Worm (Caenorhabditis elegans) whole organism, early embryonic: ENCODE results near the gene acl-4.

Experiments used
- B0310.2 ChIP-seq: sonication (generic microtip); optimal IDR thresholded peaks from 2 replicates; lab custom pipeline; 2016; ENCODE audit warnings: mild to moderate bottlenecking, missing genetic modification characterization, missing compliant biosample characterization
- F13C5.2 ChIP-seq: sonication (generic microtip); optimal IDR thresholded peaks from 2 replicates; lab custom pipeline; 2017; ENCODE audit warnings: mild to moderate bottlenecking, missing genetic modification characterization, inconsistent platforms, missing compliant biosample characterization
- aly-1 ChIP-seq: sonication (generic microtip); optimal IDR thresholded peaks from 2 replicates; lab custom pipeline; 2016; ENCODE audit warnings: missing genetic modification characterization, missing compliant biosample characterization
- ama-1 ChIP-seq: fragments of 150-350 bp; optimal IDR thresholded peaks from 2 replicates; lab custom pipeline; 2014
- ceh-13 ChIP-seq: fragments of 200-800 bp; sonication (Bioruptor generic); optimal IDR thresholded peaks from 2 replicates; lab custom pipeline; 2018; ENCODE audit warnings: mild to moderate bottlenecking, missing genetic modification characterization, missing compliant biosample characterization
- ceh-36 ChIP-seq: sonication (generic microtip); optimal IDR thresholded peaks from 2 replicates; lab custom pipeline; 2016; ENCODE audit warnings: missing genetic modification characterization, inconsistent platforms, missing compliant biosample characterization
- ets-7 ChIP-seq: sonication (generic microtip); optimal IDR thresholded peaks from 2 replicates; lab custom pipeline; 2016; ENCODE audit warnings: missing genotype, missing genetic modification characterization, missing compliant biosample characterization
- flt-1 ChIP-seq: fragments of 200-800 bp; sonication (Bioruptor generic); IDR thresholded peaks from 2 replicates; pipeline ENCODE4 v1.3.6; 2022; ENCODE audit warnings: missing genetic modification characterization, missing compliant biosample characterization
- hmbx-1 ChIP-seq: sonication (generic microtip); optimal IDR thresholded peaks from 2 replicates; lab custom pipeline; 2016; ENCODE audit warnings: mild to moderate bottlenecking, missing genetic modification characterization, missing compliant biosample characterization
- hmg-4 ChIP-seq: fragments of 200-800 bp; sonication (Bioruptor generic); optimal IDR thresholded peaks from 2 replicates; lab custom pipeline; 2018; ENCODE audit warnings: mild to moderate bottlenecking, missing genetic modification characterization, missing compliant biosample characterization
- hnd-1 ChIP-seq: sonication (generic microtip); optimal IDR thresholded peaks from 2 replicates; lab custom pipeline; 2016; ENCODE audit warnings: missing genetic modification characterization, missing compliant biosample characterization
- pes-1 ChIP-seq: fragments of 200-800 bp; sonication (Bioruptor generic); IDR thresholded peaks from 2 replicates; pipeline ENCODE4 v1.3.6; 2022; ENCODE audit warnings: missing genetic modification reagents, missing genetic modification characterization, missing compliant biosample characterization
- scrt-1 ChIP-seq: fragments of 200-800 bp; sonication (Bioruptor generic); IDR thresholded peaks from 2 replicates; pipeline ENCODE4 v1.3.6; 2022; ENCODE audit warnings: missing genetic modification characterization, missing compliant biosample characterization
- sea-1 ChIP-seq: fragments of 200-800 bp; sonication (Bioruptor generic); conservative IDR thresholded peaks from 2 replicates; pipeline ENCODE4 v1.3.6; 2022; ENCODE audit warnings: missing genetic modification characterization, missing compliant biosample characterization
- tbx-11 ChIP-seq: fragments of 200-800 bp; sonication (Bioruptor generic); IDR thresholded peaks from 2 replicates; pipeline ENCODE4 v1.3.6; 2022; ENCODE audit warnings: missing genetic modification characterization, missing compliant biosample characterization
- tbx-37 ChIP-seq: fragments of 200-800 bp; sonication (Bioruptor generic); conservative IDR thresholded peaks from 2 replicates; pipeline ENCODE4 v1.3.6; 2022; ENCODE audit warnings: missing genetic modification reagents, missing genetic modification characterization, missing compliant biosample characterization
- tra-4 ChIP-seq: sonication (generic microtip); optimal IDR thresholded peaks from 2 replicates; lab custom pipeline; 2017; ENCODE audit warnings: missing genetic modification characterization, missing compliant biosample characterization

Gene acl-4

ce11 chrX:2044541-2045168 lies 25.6 kb downstream of the acl-4 start:
- TF ChIP-seq flt-1 (GFP tag; lab: Robert Waterston, UW) (no peak), sea-1 (GFP tag; lab: Robert Waterston, UW) (no peak), hnd-1 (tag; lab: Kevin White, UChicago) (no peak), tbx-37 (GFP tag; lab: Robert Waterston, UW) (no peak), tbx-11 (GFP tag; lab: Robert Waterston, UW) (no peak), scrt-1 (GFP tag; lab: Robert Waterston, UW) (0 out of 2 replicates have a peak, but pooled peaks have one; percentile 23), pes-1 (GFP tag; lab: Robert Waterston, UW) (no peak), aly-1 (tag; lab: Kevin White, UChicago) (no peak), B0310.2 (no peak), F13C5.2 (no peak), ama-1 (lab: Kevin White, UChicago) (no peak), tra-4 (tag; lab: Kevin White, UChicago) (no peak), hmg-4 (peak; percentile 40), ets-7 (tag; lab: Kevin White, UChicago) (no peak), ceh-13 (GFP tag; lab: Kevin White, UChicago) (no peak), ceh-36 (tag; lab: Kevin White, UChicago) (peak; percentile 21), hmbx-1 (no peak)

DNA sequence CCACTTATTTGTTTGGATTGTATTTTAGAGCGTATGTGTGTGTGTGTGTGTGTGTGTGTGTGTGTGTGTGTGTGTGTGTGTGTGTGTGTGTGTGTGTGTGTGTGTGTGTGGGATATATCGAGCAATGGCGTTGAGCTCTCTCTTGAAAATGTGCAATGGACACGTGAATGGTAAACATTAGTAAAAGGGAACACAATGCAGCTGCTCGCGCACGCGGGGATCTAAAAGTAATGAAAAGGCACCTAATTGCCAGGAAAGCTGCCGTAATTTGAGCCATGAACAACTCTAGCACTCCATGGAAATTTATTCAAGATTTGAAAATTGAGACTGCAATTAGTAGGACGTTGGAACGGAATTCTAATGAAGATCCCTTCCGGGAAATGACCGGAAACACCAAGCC lies 27.0 kb downstream of the acl-4 start:
- TF ChIP-seq hmg-4: peak; percentile 23
- TF ChIP-seq tra-4 (tag; lab: Kevin White, UChicago): no peak
- no peak for TF ChIP-seq ets-7 (tag; lab: Kevin White, UChicago)
- TF ChIP-seq pes-1 (GFP tag; lab: Robert Waterston, UW): peak; percentile 37; the same call in 1 of the 2 replicates
- no peak for TF ChIP-seq hnd-1 (tag; lab: Kevin White, UChicago)
- TF ChIP-seq flt-1 (GFP tag; lab: Robert Waterston, UW): 0 out of 2 replicates have a peak, but pooled peaks have one; percentile 8
- TF ChIP-seq aly-1 (tag; lab: Kevin White, UChicago): no peak
- TF ChIP-seq ceh-13 (GFP tag; lab: Kevin White, UChicago): no peak

- TF ChIP-seq tbx-11 (GFP tag; lab: Robert Waterston, UW): peak; percentile 35; the same call in 1 of the 2 replicates
- no peak for TF ChIP-seq tra-4 (tag; lab: Kevin White, UChicago)
Measured at ce11 chrX:2042621-2043020, 27.6 kb downstream of the acl-4 start.

- TF ChIP-seq hmg-4: peak; percentile 24
- no peak for TF ChIP-seq hnd-1 (tag; lab: Kevin White, UChicago)
- TF ChIP-seq tbx-37 (GFP tag; lab: Robert Waterston, UW): no peak
- no peak for TF ChIP-seq ets-7 (tag; lab: Kevin White, UChicago)
- TF ChIP-seq aly-1 (tag; lab: Kevin White, UChicago): no peak
- TF ChIP-seq pes-1 (GFP tag; lab: Robert Waterston, UW): 0 out of 2 replicates have a peak, but pooled peaks have one; percentile 9
- TF ChIP-seq hmbx-1: no peak
Measured at ce11 chrX:2041448-2042138, 28.7 kb downstream of the acl-4 start.

ce11 chrX:2040877-2041276 lies 29.4 kb downstream of the acl-4 start:
- TF ChIP-seq pes-1 (GFP tag; lab: Robert Waterston, UW) (peak; percentile 32; the same call in 1 of the 2 replicates), F13C5.2 (no peak)

- TF ChIP-seq hnd-1 (tag; lab: Kevin White, UChicago): no peak
Measured at ce11 chrX:2039358-2039757, 30.9 kb downstream of the acl-4 start, which contains the start of gene smex-2. Gene smex-2 (minus strand): TSS chrX:2039458.

DNA sequence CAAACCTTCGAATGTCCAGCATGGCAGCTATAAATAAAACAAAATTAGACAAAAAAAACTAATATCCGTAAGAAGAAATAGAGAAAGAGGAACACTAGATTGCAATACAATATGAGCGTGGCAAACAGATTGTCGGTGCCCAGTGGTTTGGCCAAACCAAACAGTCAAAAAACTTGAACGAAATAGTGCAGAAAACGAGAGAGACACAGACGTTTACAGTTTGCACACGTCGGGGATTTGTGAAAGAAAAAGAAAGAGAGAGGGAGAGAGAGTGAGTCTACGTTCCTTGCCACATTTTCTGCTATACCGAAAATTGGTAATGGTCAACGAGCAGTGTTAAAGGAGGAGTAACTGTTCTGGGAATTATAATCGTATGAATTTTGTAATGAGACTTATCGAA lies 35.1 kb downstream of the acl-4 start, which contains the start of gene ergi-1:
Gene ergi-1 (minus strand): TSS at position 101 of the 400 bp plus-strand sequence.
- no peak for TF ChIP-seq ceh-36 (tag; lab: Kevin White, UChicago)
- TF ChIP-seq tbx-11 (GFP tag; lab: Robert Waterston, UW): no peak
- no peak for TF ChIP-seq aly-1 (tag; lab: Kevin White, UChicago)
- TF ChIP-seq B0310.2: no peak
- no peak for TF ChIP-seq hmbx-1
- no peak for TF ChIP-seq hnd-1 (tag; lab: Kevin White, UChicago)
- TF ChIP-seq ceh-13 (GFP tag; lab: Kevin White, UChicago): no peak
- TF ChIP-seq ama-1 (lab: Kevin White, UChicago): no peak

DNA sequence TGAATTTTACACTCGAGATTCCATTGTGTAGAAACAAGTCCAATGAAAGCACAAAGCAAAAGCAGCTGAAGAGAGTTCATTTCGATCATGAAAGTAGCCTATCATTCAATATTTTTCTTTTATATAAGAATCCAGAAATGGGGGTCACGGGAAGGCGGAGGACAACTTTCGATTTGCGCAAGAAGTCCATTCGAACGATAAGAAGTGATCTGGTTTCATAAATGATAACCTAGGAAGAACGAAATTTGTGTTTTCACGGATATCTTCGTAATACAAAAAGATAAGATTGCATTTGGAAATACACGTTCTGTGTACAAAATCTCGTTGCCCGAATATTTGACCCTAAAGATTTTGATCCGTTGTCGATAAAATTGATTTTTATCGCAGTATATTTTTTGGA lies 38.8 kb downstream of the acl-4 start, which contains the start of gene Y102A11A.5:
Gene Y102A11A.5 (minus strand): TSS at position 175 of the 400 bp plus-strand sequence.
- no peak for TF ChIP-seq hnd-1 (tag; lab: Kevin White, UChicago)

ce11 chrX:2030871-2031270 lies 39.4 kb downstream of the acl-4 start:
- TF ChIP-seq ama-1 (lab: Kevin White, UChicago) (no peak), aly-1 (tag; lab: Kevin White, UChicago) (no peak), tra-4 (tag; lab: Kevin White, UChicago) (no peak)
